Worm (Caenorhabditis elegans) whole organism, mixed stage, embryonic: ENCODE data around the gene vgln-1.

Experiments used
- elt-1 ChIP-seq: sonication (generic microtip); optimal IDR thresholded peaks from 2 replicates; lab custom pipeline; 2017; ENCODE audit warnings: missing genetic modification characterization, mild to moderate bottlenecking, missing compliant biosample characterization, antibody characterized with exemption, moderate library complexity, borderline replicate concordance; ENCODE audit not compliant: insufficient read depth
- elt-3 ChIP-seq: fragments of 150-350 bp; optimal IDR thresholded peaks from 2 replicates; lab custom pipeline; 2014; ENCODE audit warnings: missing biosample characterization, missing genetic modification characterization
- mep-1 ChIP-seq: fragments of 150-350 bp; optimal IDR thresholded peaks from 2 replicates; lab custom pipeline; 2017; ENCODE audit warnings: missing biosample characterization, missing genetic modification reagents, missing genetic modification characterization, inconsistent platforms
- unc-39 ChIP-seq: fragments of 150-350 bp; optimal IDR thresholded peaks from 2 replicates; lab custom pipeline; 2014; ENCODE audit warnings: missing biosample characterization, missing genetic modification characterization

DNA sequence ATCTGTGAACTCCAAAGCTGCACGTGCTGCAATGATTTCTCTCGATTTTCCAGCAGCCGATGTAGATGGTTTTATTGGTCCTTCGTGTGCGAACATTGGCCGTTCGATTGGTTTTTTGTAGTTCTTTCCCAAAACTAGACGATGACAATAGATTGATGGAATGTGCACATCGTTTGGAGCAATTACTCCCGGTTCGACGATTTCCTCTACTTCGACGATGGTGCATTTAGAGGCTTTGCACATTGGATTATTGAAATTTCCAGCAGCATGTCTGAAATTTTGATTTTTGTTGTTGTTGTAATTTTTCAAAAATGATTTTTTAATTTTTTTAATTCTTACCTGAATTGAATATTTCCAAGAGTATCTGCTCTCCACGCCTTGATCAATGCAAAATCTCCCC lies 44.8 kb upstream of the vgln-1 start:
- TF ChIP-seq elt-3 (tag; lab: Kevin White, UChicago) (no peak), elt-1 (tag; lab: Kevin White, UChicago) (no peak), unc-39 (tag; lab: Kevin White, UChicago) (no peak), mep-1 (tag; lab: Kevin White, UChicago) (no peak)
